Worm (Caenorhabditis elegans) whole organism, young adult: ENCODE results near the gene W06D12.6.
A peak's percentile ranks its signal among the peaks of the same experiment; 100 is the strongest.

Experiments
- B0019.2 ChIP-seq: fragments of 200-800 bp; sonication (Bioruptor generic); conservative IDR thresholded peaks from 2 replicates; pipeline ENCODE4 v1.3.6; 2022; ENCODE audit warnings: missing genetic modification reagents, missing genetic modification characterization, missing compliant biosample characterization
- C17E4.6 ChIP-seq: fragments of 200-800 bp; sonication (Bioruptor generic); IDR thresholded peaks from 2 replicates; pipeline ENCODE4 v1.3.6; 2022; ENCODE audit warnings: missing genetic modification reagents, missing genetic modification characterization, missing compliant biosample characterization
- F49E8.2 ChIP-seq: sonication (generic microtip); optimal IDR thresholded peaks from 3 replicates; lab custom pipeline; 2017; ENCODE audit warnings: missing genetic modification characterization, mild to moderate bottlenecking, missing compliant biosample characterization, antibody characterized with exemption, moderate library complexity; ENCODE audit not compliant: insufficient read depth
- Y53G8AR.9 ChIP-seq: fragments of 200-800 bp; sonication (Bioruptor generic); conservative IDR thresholded peaks from 2 replicates; pipeline ENCODE4 v1.3.6; 2022; ENCODE audit warnings: missing genetic modification reagents, missing genetic modification characterization, missing compliant biosample characterization
- ceh-91 ChIP-seq: fragments of 200-800 bp; sonication (Bioruptor generic); IDR thresholded peaks from 2 replicates; pipeline ENCODE4 v1.3.6; 2022; ENCODE audit warnings: missing genetic modification reagents, missing genetic modification characterization, missing compliant biosample characterization
- die-1 ChIP-seq: sonication (generic microtip); optimal IDR thresholded peaks from 2 replicates; lab custom pipeline; 2016; ENCODE audit warnings: missing genotype, mild to moderate bottlenecking, missing genetic modification characterization, missing compliant biosample characterization
- efl-1 ChIP-seq: fragments of 150-350 bp; optimal IDR thresholded peaks from 2 replicates; lab custom pipeline; 2014; ENCODE audit warnings: missing biosample characterization, missing genetic modification reagents, missing genetic modification characterization
- let-526 ChIP-seq: fragments of 200-800 bp; sonication (Bioruptor generic); IDR thresholded peaks from 2 replicates; pipeline ENCODE4 v1.3.6; 2022; ENCODE audit warnings: missing genetic modification reagents, missing genetic modification characterization, missing compliant biosample characterization
- pha-4 ChIP-seq: fragments of 150-350 bp; sonication (generic microtip); optimal IDR thresholded peaks from 2 replicates; lab custom pipeline; 2014; ENCODE audit warnings: missing biosample characterization, missing genetic modification reagents, missing genetic modification characterization
- snpc-1.1 ChIP-seq: sonication (generic microtip); optimal IDR thresholded peaks from 2 replicates; lab custom pipeline; 2017; ENCODE audit warnings: missing genetic modification characterization, mild to moderate bottlenecking, missing compliant biosample characterization, antibody characterized with exemption, moderate library complexity, missing genotype, missing genetic modification reagents; ENCODE audit not compliant: insufficient read depth
- snpc-4 ChIP-seq, 5 experiments: fragments of 150-350 bp in 1 of 5; sonication (generic microtip) in 4 of 5; optimal IDR thresholded peaks; 2 replicates each; lab custom pipeline; 2014 to 2018; ENCODE audit warnings: missing genetic modification characterization in 5 of 5, missing biosample characterization in 3 of 5, antibody characterized with exemption in 2 of 5, mild to moderate bottlenecking in 2 of 5, missing compliant biosample characterization in 2 of 5, missing genotype in 2 of 5, moderate library complexity in 2 of 5, missing genetic modification reagents in 1 of 5
- tbp1 ChIP-seq: fragments of 200-800 bp; sonication (Bioruptor generic); optimal IDR thresholded peaks from 2 replicates; lab custom pipeline; 2018; ENCODE audit warnings: mild to moderate bottlenecking, missing genetic modification characterization, missing compliant biosample characterization
- tbx-9 ChIP-seq: sonication (generic microtip); optimal IDR thresholded peaks from 2 replicates; lab custom pipeline; 2016; ENCODE audit warnings: borderline replicate concordance, missing genetic modification characterization, inconsistent platforms, missing compliant biosample characterization

ce11 chrV:17722553-17722952 lies 16.6 kb downstream of the W06D12.6 start:
- TF ChIP-seq F49E8.2 (tag; lab: Kevin White, UChicago): no peak
- no peak for TF ChIP-seq efl-1 (GFP tag; lab: Kevin White, UChicago)
- peak; percentile 72 for TF ChIP-seq tbp1 (GFP tag; lab: Kevin White, UChicago)
- TF ChIP-seq pha-4 (tag; lab: Kevin White, UChicago): no peak
- no peak for TF ChIP-seq B0019.2 (GFP tag; lab: Robert Waterston, UW)
- no peak for TF ChIP-seq let-526 (GFP tag; lab: Robert Waterston, UW)
- no peak for TF ChIP-seq snpc-1.1 (tag; lab: Kevin White, UChicago)
- no peak for TF ChIP-seq die-1 (tag; lab: Kevin White, UChicago)
- TF ChIP-seq tbx-9 (tag; lab: Kevin White, UChicago): no peak
- no peak for TF ChIP-seq ceh-91 (GFP tag; lab: Robert Waterston, UW)
- no peak for TF ChIP-seq C17E4.6 (GFP tag; lab: Robert Waterston, UW)
- TF ChIP-seq Y53G8AR.9 (GFP tag; lab: Robert Waterston, UW): no peak
- no peak for TF ChIP-seq snpc-4 (GFP tag; optimal IDR thresholded peaks at IDR 0.05; lab: Kevin White, UChicago)
- no peak for TF ChIP-seq snpc-4 (tag; optimal IDR thresholded peaks at IDR 0.05; lab: Kevin White, UChicago)
